Fruit fly (Drosophila melanogaster): ENCODE data around the gene mio.

dm6 chr2L:2202853-2203717 lies 14.0 kb upstream of the mio start:
- no peak for TF ChIP-seq h (optimal IDR thresholded peaks at IDR 0.05)
- no peak for TF ChIP-seq psq (optimal IDR thresholded peaks at IDR 0.05)
- no peak for TF ChIP-seq insv (optimal IDR thresholded peaks at IDR 0.05)
- no peak for TF ChIP-seq ttk (optimal IDR thresholded peaks at IDR 0.05)
- TF ChIP-seq Myc (optimal IDR thresholded peaks at IDR 0.05), result no peak
- TF ChIP-seq Sin3A (optimal IDR thresholded peaks at IDR 0.05), result no peak
